Worm (Caenorhabditis elegans) whole organism, L3 larva: ENCODE results near the gene hmg-4.

ENCODE experiments used
- ZK546.5 ChIP-seq: sonication (generic microtip); optimal IDR thresholded peaks from 2 replicates; lab custom pipeline; 2017; ENCODE audit warnings: missing biosample characterization, missing genetic modification characterization
- aly-2 ChIP-seq: fragments of 150-350 bp; optimal IDR thresholded peaks from 2 replicates; lab custom pipeline; 2014; ENCODE audit warnings: missing biosample characterization, missing genetic modification characterization
- ama-1 ChIP-seq: fragments of 150-350 bp; optimal IDR thresholded peaks from 2 replicates; lab custom pipeline; 2018
- ceh-16 ChIP-seq: sonication (generic microtip); optimal IDR thresholded peaks from 2 replicates; lab custom pipeline; 2017; ENCODE audit warnings: missing biosample characterization, missing genetic modification characterization
- ceh-28 ChIP-seq: fragments of 150-350 bp; optimal IDR thresholded peaks from 2 replicates; lab custom pipeline; 2014; ENCODE audit warnings: missing biosample characterization, missing genetic modification reagents, missing genetic modification characterization
- ceh-82 ChIP-seq: fragments of 150-350 bp; optimal IDR thresholded peaks from 2 replicates; lab custom pipeline; 2014; ENCODE audit warnings: missing biosample characterization, missing genetic modification characterization
- ceh-9 ChIP-seq: sonication (generic microtip); optimal IDR thresholded peaks from 2 replicates; lab custom pipeline; 2018; ENCODE audit warnings: missing biosample characterization, missing genetic modification characterization
- egl-27 ChIP-seq: sonication (generic microtip); optimal IDR thresholded peaks from 4 replicates; lab custom pipeline; 2017; ENCODE audit warnings: missing biosample characterization, missing genetic modification reagents, missing genetic modification characterization
- egl-5 ChIP-seq: fragments of 150-350 bp; optimal IDR thresholded peaks from 2 replicates; lab custom pipeline; 2017; ENCODE audit warnings: missing biosample characterization, missing genetic modification reagents, missing genetic modification characterization, inconsistent platforms
- elt-2 ChIP-seq: sonication (generic microtip); optimal IDR thresholded peaks from 2 replicates; lab custom pipeline; 2016; ENCODE audit warnings: missing genetic modification reagents, mild to moderate bottlenecking, missing genetic modification characterization, missing compliant biosample characterization
- elt-3 ChIP-seq, 3 experiments: fragments of 150-350 bp in 1 of 3; sonication (generic microtip) in 2 of 3; optimal IDR thresholded peaks; 2 replicates in 2 of 3; 4 replicates in 1 of 3; lab custom pipeline; 2014 to 2017; ENCODE audit warnings: missing biosample characterization in 3 of 3, missing genetic modification characterization in 3 of 3
- fkh-10 ChIP-seq: sonication (generic microtip); optimal IDR thresholded peaks from 2 replicates; lab custom pipeline; 2017; ENCODE audit warnings: missing biosample characterization, missing genetic modification reagents, missing genetic modification characterization
- fkh-2 ChIP-seq: fragments of 150-350 bp; optimal IDR thresholded peaks from 2 replicates; lab custom pipeline; 2014; ENCODE audit warnings: missing biosample characterization, missing genetic modification reagents, missing genetic modification characterization
- fos-1 ChIP-seq: fragments of 150-350 bp; optimal IDR thresholded peaks from 2 replicates; lab custom pipeline; 2014; ENCODE audit warnings: missing biosample characterization, missing genetic modification characterization
- hmg-11 ChIP-seq: sonication (generic microtip); optimal IDR thresholded peaks from 2 replicates; lab custom pipeline; 2016; ENCODE audit warnings: missing genetic modification characterization, missing compliant biosample characterization
- jun-1 ChIP-seq: fragments of 150-350 bp; optimal IDR thresholded peaks from 2 replicates; lab custom pipeline; 2014; ENCODE audit warnings: missing biosample characterization, missing genetic modification reagents, missing genetic modification characterization
- lin-15B ChIP-seq: fragments of 150-350 bp; optimal IDR thresholded peaks from 2 replicates; lab custom pipeline; 2014; ENCODE audit warnings: missing biosample characterization, missing genetic modification characterization
- lin-39 ChIP-seq: fragments of 150-350 bp; optimal IDR thresholded peaks from 2 replicates; lab custom pipeline; 2018; ENCODE audit warnings: missing biosample characterization, missing genetic modification reagents, missing genetic modification characterization
- lsy-12 ChIP-seq: sonication (generic microtip); optimal IDR thresholded peaks from 2 replicates; lab custom pipeline; 2016; ENCODE audit warnings: mild to moderate bottlenecking, missing genetic modification characterization, missing compliant biosample characterization
- mdl-1 ChIP-seq: fragments of 150-350 bp; optimal IDR thresholded peaks from 2 replicates; lab custom pipeline; 2014; ENCODE audit warnings: missing biosample characterization, missing genetic modification characterization
- mml-1 ChIP-seq: fragments of 150-350 bp; sonication (generic microtip); optimal IDR thresholded peaks from 3 replicates; lab custom pipeline; 2014; ENCODE audit warnings: missing biosample characterization, missing genetic modification characterization
- nfya-1 ChIP-seq: sonication (generic microtip); optimal IDR thresholded peaks from 2 replicates; lab custom pipeline; 2017; ENCODE audit warnings: missing genetic modification characterization, mild to moderate bottlenecking, missing compliant biosample characterization, antibody characterized with exemption, moderate library complexity; ENCODE audit not compliant: insufficient read depth
- nhr-11 ChIP-seq: fragments of 150-350 bp; optimal IDR thresholded peaks from 2 replicates; lab custom pipeline; 2014; ENCODE audit warnings: missing biosample characterization, missing genetic modification characterization
- nhr-23 ChIP-seq: fragments of 150-350 bp; optimal IDR thresholded peaks from 2 replicates; lab custom pipeline; 2014; ENCODE audit warnings: missing biosample characterization, missing genetic modification reagents, missing genetic modification characterization
- nhr-237 ChIP-seq: fragments of 150-350 bp; optimal IDR thresholded peaks from 2 replicates; lab custom pipeline; 2014; ENCODE audit warnings: missing biosample characterization, missing genetic modification characterization
- nhr-25 ChIP-seq: sonication (generic microtip); optimal IDR thresholded peaks from 2 replicates; lab custom pipeline; 2017; ENCODE audit warnings: missing biosample characterization, missing genetic modification characterization
- nhr-28 ChIP-seq: fragments of 150-350 bp; optimal IDR thresholded peaks from 2 replicates; lab custom pipeline; 2014; ENCODE audit warnings: missing biosample characterization, missing genetic modification characterization
- nhr-43 ChIP-seq: sonication (generic microtip); optimal IDR thresholded peaks from 2 replicates; lab custom pipeline; 2016; ENCODE audit warnings: mild to moderate bottlenecking, missing genetic modification characterization, missing compliant biosample characterization; ENCODE audit not compliant: poor library complexity, severe bottlenecking
- nhr-67 ChIP-seq: fragments of 150-350 bp; optimal IDR thresholded peaks from 2 replicates; lab custom pipeline; 2014; ENCODE audit warnings: missing biosample characterization, missing genetic modification characterization
- nhr-76 ChIP-seq: fragments of 150-350 bp; sonication (generic microtip); optimal IDR thresholded peaks from 5 replicates; lab custom pipeline; 2014; ENCODE audit warnings: missing biosample characterization, missing genetic modification characterization
- nhr-77 ChIP-seq: fragments of 150-350 bp; optimal IDR thresholded peaks from 2 replicates; lab custom pipeline; 2014; ENCODE audit warnings: missing biosample characterization, missing genetic modification characterization
- pha-4 ChIP-seq: fragments of 150-350 bp; optimal IDR thresholded peaks from 2 replicates; lab custom pipeline; 2014; ENCODE audit warnings: missing biosample characterization, missing genetic modification reagents, missing genetic modification characterization
- pqm-1 ChIP-seq: fragments of 150-350 bp; optimal IDR thresholded peaks from 2 replicates; lab custom pipeline; 2017; ENCODE audit warnings: missing biosample characterization, missing genetic modification characterization, inconsistent platforms
- sea-2 ChIP-seq: fragments of 150-350 bp; sonication (generic microtip); optimal IDR thresholded peaks from 4 replicates; lab custom pipeline; 2014; ENCODE audit warnings: missing biosample characterization, missing genetic modification reagents, missing genetic modification characterization
- skn-1 ChIP-seq: fragments of 150-350 bp; optimal IDR thresholded peaks from 2 replicates; lab custom pipeline; 2014; ENCODE audit warnings: missing biosample characterization, missing genetic modification characterization
- tbx-2 ChIP-seq: sonication (generic microtip); optimal IDR thresholded peaks from 2 replicates; lab custom pipeline; 2016; ENCODE audit warnings: mild to moderate bottlenecking, missing genetic modification characterization, missing compliant biosample characterization
- unc-62 ChIP-seq: fragments of 150-350 bp; sonication (generic microtip); optimal IDR thresholded peaks from 4 replicates; lab custom pipeline; 2014; ENCODE audit warnings: missing biosample characterization, missing genetic modification reagents, missing genetic modification characterization
- zag-1 ChIP-seq: fragments of 150-350 bp; optimal IDR thresholded peaks from 2 replicates; lab custom pipeline; 2014; ENCODE audit warnings: missing biosample characterization, missing genetic modification characterization
- ztf-11 ChIP-seq: fragments of 150-350 bp; optimal IDR thresholded peaks from 2 replicates; lab custom pipeline; 2014; ENCODE audit warnings: missing biosample characterization, missing genetic modification characterization
- ztf-4 ChIP-seq: fragments of 150-350 bp; optimal IDR thresholded peaks from 2 replicates; lab custom pipeline; 2014; ENCODE audit warnings: missing biosample characterization, missing genetic modification characterization

Gene hmg-4

DNA sequence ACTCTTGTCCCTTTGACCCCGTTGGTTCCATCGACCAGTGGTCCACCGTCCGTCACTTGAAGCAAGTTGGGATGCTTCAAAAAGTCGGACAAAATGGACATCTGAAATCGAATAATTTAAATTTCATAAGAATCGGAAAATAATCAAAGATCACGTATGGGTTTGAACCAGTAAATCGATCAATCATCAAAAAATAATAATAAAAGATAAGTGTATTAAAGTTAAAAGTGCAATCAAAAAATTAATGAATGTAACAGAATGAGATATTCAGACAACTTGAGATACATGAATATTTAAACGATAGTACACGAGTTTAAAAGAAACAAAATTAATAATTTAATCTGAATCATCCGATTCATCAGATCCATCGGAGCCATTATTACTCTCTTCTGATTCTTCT, 2.5 kb downstream of the hmg-4 start, which contains the start of gene T20B12.7:
TSS of gene T20B12.7 (minus strand) at position 101 of the 400 bp plus-strand sequence.
- TF ChIP-seq zag-1 (tag; lab: Kevin White, UChicago), result no peak
- no peak for TF ChIP-seq pqm-1 (tag; lab: Kevin White, UChicago)
- no peak for TF ChIP-seq nhr-237
- no peak for TF ChIP-seq fkh-10 (GFP tag; lab: Kevin White, UChicago)
- TF ChIP-seq nhr-76 (tag; lab: Kevin White, UChicago), result no peak
- no peak for TF ChIP-seq fkh-2 (tag; lab: Kevin White, UChicago)
- TF ChIP-seq aly-2, result no peak
- TF ChIP-seq lin-15B (tag; lab: Kevin White, UChicago), result no peak
- no peak for TF ChIP-seq ztf-4
- no peak for TF ChIP-seq hmg-11
- TF ChIP-seq egl-27 (tag; lab: Kevin White, UChicago), result no peak
- no peak for TF ChIP-seq tbx-2 (tag; lab: Kevin White, UChicago)
- no peak for TF ChIP-seq sea-2 (GFP tag; lab: Kevin White, UChicago)
- no peak for TF ChIP-seq mml-1
- no peak for TF ChIP-seq nhr-77 (tag; lab: Kevin White, UChicago)
- TF ChIP-seq nhr-43 (tag; lab: Kevin White, UChicago), result no peak
- no peak for TF ChIP-seq nhr-67 (tag; lab: Kevin White, UChicago)
- TF ChIP-seq lsy-12 (tag; lab: Kevin White, UChicago), result no peak

DNA sequence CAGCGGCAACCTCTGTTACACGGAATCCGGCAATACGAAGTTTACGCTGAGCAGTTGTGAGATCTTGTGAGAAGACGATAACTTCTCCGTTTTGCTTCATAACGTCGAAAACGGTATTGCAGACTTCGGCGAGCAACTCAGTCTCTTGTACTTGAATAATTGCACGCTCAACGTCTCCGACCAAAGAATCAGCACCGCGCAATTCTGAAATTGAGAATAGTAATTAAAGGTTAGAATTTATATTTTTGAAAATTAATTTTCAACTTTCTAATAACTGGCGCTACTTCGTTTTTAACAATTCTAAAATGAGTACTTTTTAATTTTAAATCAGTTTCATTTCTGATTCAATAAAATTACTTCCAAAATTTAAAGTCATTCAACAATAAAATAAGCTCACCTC, 2.9 kb downstream of the hmg-4 start:
- TF ChIP-seq ama-1 (lab: Kevin White, UChicago) (peak; percentile 21), ceh-16 (tag; lab: Kevin White, UChicago) (no peak), nhr-25 (tag; lab: Kevin White, UChicago) (no peak), ztf-11 (tag; lab: Kevin White, UChicago) (no peak)

- TF ChIP-seq ceh-28, result no peak
- TF ChIP-seq aly-2, result no peak
- TF ChIP-seq nhr-43 (tag; lab: Kevin White, UChicago), result peak; percentile 95
- TF ChIP-seq nhr-76 (tag; lab: Kevin White, UChicago), result no peak
- TF ChIP-seq unc-62 (GFP tag; lab: Kevin White, UChicago), result peak; percentile 82
- peak; percentile 96 for TF ChIP-seq nhr-23
- peak; percentile 27 for TF ChIP-seq egl-5 (tag; lab: Kevin White, UChicago)
- TF ChIP-seq mml-1, result peak; percentile 25
- no peak for TF ChIP-seq ztf-4
- TF ChIP-seq ztf-11 (tag; lab: Kevin White, UChicago), result no peak
- TF ChIP-seq lin-39 (tag; lab: Kevin White, UChicago), result peak; percentile 59
- no peak for TF ChIP-seq nhr-28
- peak; percentile 58 for TF ChIP-seq pha-4
- TF ChIP-seq nhr-11 (tag; lab: Kevin White, UChicago), result peak; percentile 10
- peak; percentile 73 for TF ChIP-seq elt-2 (tag; lab: Kevin White, UChicago)
- TF ChIP-seq tbx-2 (tag; lab: Kevin White, UChicago), result peak; percentile 61
- peak; percentile 97 for TF ChIP-seq nhr-25 (tag; lab: Kevin White, UChicago)
- TF ChIP-seq jun-1 (tag; lab: Kevin White, UChicago), result peak; percentile 64
- TF ChIP-seq ZK546.5 (tag; lab: Kevin White, UChicago), result no peak
- peak; percentile 73 for TF ChIP-seq lsy-12 (tag; lab: Kevin White, UChicago)
- TF ChIP-seq ceh-9 (tag; lab: Kevin White, UChicago), result no peak
- TF ChIP-seq ama-1 (lab: Kevin White, UChicago), result peak; percentile 70
- no peak for TF ChIP-seq ceh-82 (tag; lab: Kevin White, UChicago)
- TF ChIP-seq pqm-1 (tag; lab: Kevin White, UChicago), result peak; percentile 23
- TF ChIP-seq nfya-1 (tag; lab: Kevin White, UChicago), result peak; percentile 57
- peak; percentile 11 for TF ChIP-seq hmg-11
- TF ChIP-seq skn-1, result no peak
- peak; percentile 42 to 71 (median 60) for TF ChIP-seq elt-3 (tag; optimal IDR thresholded peaks at IDR 0.05; lab: Kevin White, UChicago)
- no peak for TF ChIP-seq zag-1 (tag; lab: Kevin White, UChicago)
- no peak for TF ChIP-seq ceh-16 (tag; lab: Kevin White, UChicago)
- peak; percentile 94 for TF ChIP-seq mdl-1 (tag; lab: Kevin White, UChicago)
- peak; percentile 77 for TF ChIP-seq fos-1 (tag; lab: Kevin White, UChicago)
These were observed 5.1 kb downstream of the hmg-4 start for ce11 chrIII:7376143-7376802.
